Worm (Caenorhabditis elegans) whole organism, L4 larva: ENCODE measurements around the gene C06E7.4.

Experiments used
- D1046.2 ChIP-seq: fragments of 200-800 bp; sonication (Bioruptor generic); IDR thresholded peaks from 2 replicates; pipeline ENCODE4 v1.3.6; 2022; ENCODE audit warnings: missing genetic modification characterization, missing compliant biosample characterization
- F10B5.3 ChIP-seq: sonication (generic microtip); optimal IDR thresholded peaks from 2 replicates; lab custom pipeline; 2016; ENCODE audit warnings: mild to moderate bottlenecking, missing genetic modification characterization, missing compliant biosample characterization
- F37D6.2 ChIP-seq: sonication (generic microtip); optimal IDR thresholded peaks from 2 replicates; lab custom pipeline; 2016; ENCODE audit warnings: mild to moderate bottlenecking, missing genetic modification characterization, missing compliant biosample characterization
- F49E8.2 ChIP-seq: sonication (generic microtip); optimal IDR thresholded peaks from 2 replicates; lab custom pipeline; 2016; ENCODE audit warnings: missing compliant biosample characterization, mild to moderate bottlenecking, missing genetic modification characterization, borderline replicate concordance
- R02D3.7 ChIP-seq: fragments of 150-350 bp; sonication (generic microtip); optimal IDR thresholded peaks from 3 replicates; lab custom pipeline; 2014; ENCODE audit warnings: missing biosample characterization, missing genetic modification characterization
- Y105C5A.15 ChIP-seq: fragments of 200-800 bp; sonication (Bioruptor generic); IDR thresholded peaks from 2 replicates; pipeline ENCODE4 v1.3.6; 2022; ENCODE audit warnings: missing genetic modification characterization, missing compliant biosample characterization
- Y48G9A.11 ChIP-seq: fragments of 200-800 bp; sonication (Bioruptor generic); IDR thresholded peaks from 2 replicates; pipeline ENCODE4 v1.3.6; 2022; ENCODE audit warnings: missing genetic modification reagents, missing genetic modification characterization, missing compliant biosample characterization
- aha-1 ChIP-seq: fragments of 150-350 bp; peaks from one replicate; lab custom pipeline; 2014; ENCODE audit warnings: missing biosample characterization, missing genetic modification characterization
- ceh-28 ChIP-seq: fragments of 150-350 bp; optimal IDR thresholded peaks from 2 replicates; lab custom pipeline; 2014; ENCODE audit warnings: missing biosample characterization, missing genetic modification reagents, missing genetic modification characterization
- ceh-32 ChIP-seq: sonication (generic microtip); optimal IDR thresholded peaks from 2 replicates; lab custom pipeline; 2016; ENCODE audit warnings: mild to moderate bottlenecking, missing genetic modification characterization, missing compliant biosample characterization; ENCODE audit not compliant: poor library complexity
- ceh-62 ChIP-seq: sonication (generic microtip); optimal IDR thresholded peaks from 2 replicates; lab custom pipeline; 2017; ENCODE audit warnings: missing biosample characterization, missing genetic modification characterization
- cey-2 ChIP-seq: sonication (generic microtip); optimal IDR thresholded peaks from 3 replicates; lab custom pipeline; 2017; ENCODE audit warnings: missing genetic modification characterization, mild to moderate bottlenecking, missing compliant biosample characterization, antibody characterized with exemption, borderline replicate concordance; ENCODE audit not compliant: insufficient read depth
- daf-12 ChIP-seq: fragments of 150-350 bp; optimal IDR thresholded peaks from 2 replicates; lab custom pipeline; 2014; ENCODE audit warnings: missing biosample characterization, missing genetic modification reagents, missing genetic modification characterization
- dmd-6 ChIP-seq: fragments of 200-800 bp; sonication (Bioruptor generic); IDR thresholded peaks from 2 replicates; pipeline ENCODE4 v1.3.6; 2022; ENCODE audit warnings: missing genetic modification reagents, missing genetic modification characterization, missing compliant biosample characterization
- dpl-1 ChIP-seq: fragments of 150-350 bp; optimal IDR thresholded peaks from 2 replicates; lab custom pipeline; 2014; ENCODE audit warnings: missing biosample characterization, missing genetic modification reagents, missing genetic modification characterization
- duxl-1 ChIP-seq: sonication (generic microtip); optimal IDR thresholded peaks from 2 replicates; lab custom pipeline; 2016; ENCODE audit warnings: mild to moderate bottlenecking, missing genetic modification characterization, moderate library complexity, missing compliant biosample characterization; ENCODE audit not compliant: poor library complexity
- dve-1 ChIP-seq: sonication (generic microtip); optimal IDR thresholded peaks from 2 replicates; lab custom pipeline; 2017; ENCODE audit warnings: antibody characterized with exemption, mild to moderate bottlenecking, missing genetic modification characterization, missing compliant biosample characterization; ENCODE audit not compliant: insufficient read depth
- fkh-10 ChIP-seq: fragments of 150-350 bp; optimal IDR thresholded peaks from 2 replicates; lab custom pipeline; 2014; ENCODE audit warnings: missing biosample characterization, missing genetic modification reagents, missing genetic modification characterization
- hif-1 ChIP-seq, 2 experiments: sonication (generic microtip); optimal IDR thresholded peaks; 2 replicates each; lab custom pipeline; 2016 to 2017; ENCODE audit warnings: missing compliant biosample characterization in 2 of 2, missing genetic modification characterization in 2 of 2, missing genetic modification reagents in 2 of 2, missing genotype in 2 of 2, mild to moderate bottlenecking in 1 of 2
- lim-7 ChIP-seq: fragments of 200-800 bp; sonication (Bioruptor generic); IDR thresholded peaks from 2 replicates; pipeline ENCODE4 v1.3.6; 2022; ENCODE audit warnings: missing genetic modification characterization, missing compliant biosample characterization
- lin-13 ChIP-seq: fragments of 150-350 bp; optimal IDR thresholded peaks from 2 replicates; lab custom pipeline; 2014; ENCODE audit warnings: missing biosample characterization, missing genetic modification reagents, missing genetic modification characterization
- lin-15B ChIP-seq: fragments of 150-350 bp; sonication (generic microtip); optimal IDR thresholded peaks from 3 replicates; lab custom pipeline; 2014; ENCODE audit warnings: missing biosample characterization, missing genetic modification characterization
- lin-39 ChIP-seq: fragments of 150-350 bp; optimal IDR thresholded peaks from 2 replicates; lab custom pipeline; 2014; ENCODE audit warnings: missing biosample characterization, missing genetic modification reagents, missing genetic modification characterization
- lsy-2 ChIP-seq, 2 experiments: fragments of 150-350 bp in 1 of 2; sonication (generic microtip) in 1 of 2; optimal IDR thresholded peaks; 2 replicates each; lab custom pipeline; 2014 to 2017; ENCODE audit warnings: missing biosample characterization in 2 of 2, missing genetic modification characterization in 2 of 2
- madf-5 ChIP-seq, 2 experiments: fragments of 200-800 bp; sonication (Bioruptor generic); IDR thresholded peaks; 2 replicates each; pipeline ENCODE4 v1.3.6; 2022; ENCODE audit warnings: missing compliant biosample characterization in 2 of 2, missing genetic modification characterization in 2 of 2
- madf-9 ChIP-seq: fragments of 200-800 bp; sonication (Bioruptor generic); conservative IDR thresholded peaks from 2 replicates; pipeline ENCODE4 v1.3.6; 2022; ENCODE audit warnings: missing genetic modification reagents, missing genetic modification characterization, missing compliant biosample characterization
- nhr-237 ChIP-seq: sonication (generic microtip); optimal IDR thresholded peaks from 2 replicates; lab custom pipeline; 2017; ENCODE audit warnings: missing biosample characterization, missing genetic modification characterization
- nhr-48 ChIP-seq: sonication (generic microtip); optimal IDR thresholded peaks from 2 replicates; lab custom pipeline; 2016; ENCODE audit warnings: mild to moderate bottlenecking, missing genetic modification characterization, missing compliant biosample characterization
- nhr-76 ChIP-seq: fragments of 150-350 bp; optimal IDR thresholded peaks from 2 replicates; lab custom pipeline; 2014; ENCODE audit warnings: missing biosample characterization, missing genetic modification characterization
- nhr-77 ChIP-seq: fragments of 150-350 bp; optimal IDR thresholded peaks from 2 replicates; lab custom pipeline; 2014; ENCODE audit warnings: missing biosample characterization, missing genetic modification characterization
- pha-4 ChIP-seq, 2 experiments: fragments of 150-350 bp in 1 of 2; fragments of 200-800 bp in 1 of 2; sonication (Bioruptor generic) in 1 of 2; IDR thresholded peaks in 1 of 2; optimal IDR thresholded peaks in 1 of 2; 2 replicates each; pipeline versions ENCODE4 v1.3.6 to Lab custom; 2014 to 2022; ENCODE audit warnings: missing genetic modification characterization in 2 of 2, missing genetic modification reagents in 2 of 2, missing biosample characterization in 1 of 2, missing compliant biosample characterization in 1 of 2
- php-3 ChIP-seq: fragments of 200-800 bp; sonication (Bioruptor generic); IDR thresholded peaks from 2 replicates; pipeline ENCODE4 v1.3.6; 2022; ENCODE audit warnings: missing genetic modification reagents, missing genetic modification characterization, missing compliant biosample characterization
- set-16 ChIP-seq: fragments of 200-800 bp; sonication (Bioruptor generic); IDR thresholded peaks from 2 replicates; pipeline ENCODE4 v1.3.6; 2022; ENCODE audit warnings: missing genetic modification reagents, missing genetic modification characterization, missing compliant biosample characterization
- snpc-1.2 ChIP-seq: fragments of 200-800 bp; sonication (Bioruptor generic); IDR thresholded peaks from 2 replicates; pipeline ENCODE4 v1.3.6; 2022; ENCODE audit warnings: missing genetic modification reagents, missing genetic modification characterization, missing compliant biosample characterization
- spr-1 ChIP-seq: sonication (generic microtip); optimal IDR thresholded peaks from 2 replicates; lab custom pipeline; 2016; ENCODE audit warnings: mild to moderate bottlenecking, missing genetic modification characterization, missing compliant biosample characterization
- tag-97 ChIP-seq: fragments of 200-800 bp; sonication (Bioruptor generic); IDR thresholded peaks from 2 replicates; pipeline ENCODE4 v1.3.6; 2022; ENCODE audit warnings: missing genetic modification characterization, missing compliant biosample characterization
- unc-62 ChIP-seq, 3 experiments: fragments of 150-350 bp in 1 of 3; sonication (generic microtip); optimal IDR thresholded peaks in 2 of 3; peaks in 1 of 3; 1 replicate in 1 of 3; 2 replicates in 2 of 3; lab custom pipeline; 2014 to 2017; ENCODE audit warnings: missing biosample characterization in 3 of 3, missing genetic modification characterization in 3 of 3, missing genetic modification reagents in 3 of 3, missing genotype in 1 of 3
- zfp-3 ChIP-seq: fragments of 200-800 bp; sonication (Bioruptor generic); conservative IDR thresholded peaks from 2 replicates; pipeline ENCODE4 v1.3.6; 2022; ENCODE audit warnings: missing genetic modification reagents, missing genetic modification characterization, missing compliant biosample characterization
- ztf-7 ChIP-seq: fragments of 150-350 bp; optimal IDR thresholded peaks from 2 replicates; lab custom pipeline; 2014; ENCODE audit warnings: missing biosample characterization, missing genetic modification characterization

The C06E7.4 gene

ce11 chrIV:5846269-5846668 is 13.5 kb downstream of the C06E7.4 start, which contains the start of gene sams-4:
TSS of gene sams-4 (minus strand) at chrIV:5846369.
- TF ChIP-seq madf-5 (GFP tag; IDR thresholded peaks at IDR 0.05; lab: Robert Waterston, UW) = no peak
- TF ChIP-seq ceh-62 (tag; lab: Kevin White, UChicago) = no peak
- no peak for TF ChIP-seq ceh-32 (tag; lab: Kevin White, UChicago)
- TF ChIP-seq F10B5.3 (tag; lab: Kevin White, UChicago) = no peak
- no peak for TF ChIP-seq set-16
- no peak for TF ChIP-seq cey-2 (tag; lab: Kevin White, UChicago)
- no peak for TF ChIP-seq dpl-1 (GFP tag; lab: Kevin White, UChicago)
- TF ChIP-seq dmd-6 (GFP tag; lab: Robert Waterston, UW) = no peak
- TF ChIP-seq lsy-2 (tag; optimal IDR thresholded peaks at IDR 0.05; lab: Kevin White, UChicago) = no peak
- TF ChIP-seq F37D6.2 (tag; lab: Kevin White, UChicago) = no peak
- TF ChIP-seq nhr-76 (tag; lab: Kevin White, UChicago) = no peak
- TF ChIP-seq php-3 (GFP tag; lab: Robert Waterston, UW) = no peak
- no peak for TF ChIP-seq ceh-28 (tag; lab: Kevin White, UChicago)
- no peak for TF ChIP-seq duxl-1 (tag; lab: Kevin White, UChicago)
- TF ChIP-seq ztf-7 = no peak
- TF ChIP-seq Y105C5A.15 = no peak
- TF ChIP-seq madf-9 (GFP tag; lab: Robert Waterston, UW) = no peak
- no peak for TF ChIP-seq dve-1 (tag; lab: Kevin White, UChicago)
- TF ChIP-seq Y48G9A.11 (GFP tag; lab: Robert Waterston, UW) = no peak
- no peak for TF ChIP-seq fkh-10 (GFP tag; lab: Kevin White, UChicago)

ce11 chrIV:5842905-5843304 is 16.9 kb downstream of the C06E7.4 start:
- TF ChIP-seq zfp-3 (GFP tag; lab: Robert Waterston, UW) (no peak), hif-1 (tag; optimal IDR thresholded peaks at IDR 0.05; lab: Kevin White, UChicago) (no peak), tag-97 (no peak), lin-13 (GFP tag; lab: Kevin White, UChicago) (no peak), nhr-237 (no peak), aha-1 (peak; percentile 5), dpl-1 (GFP tag; lab: Kevin White, UChicago) (no peak)

- TF ChIP-seq R02D3.7 (tag; lab: Kevin White, UChicago) (no peak), nhr-77 (tag; lab: Kevin White, UChicago) (no peak), lin-15B (tag; lab: Kevin White, UChicago) (no peak), D1046.2 (no peak)
Measured at ce11 chrIV:5839178-5839577, 20.6 kb downstream of the C06E7.4 start, which contains the start of gene C06E7.2. TSS of gene C06E7.2 (plus strand) at chrIV:5839478.

ce11 chrIV:5834182-5834581 is 25.6 kb downstream of the C06E7.4 start:
- no peak for TF ChIP-seq nhr-48 (tag; lab: Kevin White, UChicago)
- peak in 1 of 2 experiments; percentile 99 for TF ChIP-seq unc-62 (GFP tag; optimal IDR thresholded peaks at IDR 0.05 in 1 of 2; lab: Kevin White, UChicago)
- TF ChIP-seq unc-62 (tag; optimal IDR thresholded peaks at IDR 0.05; lab: Kevin White, UChicago) = no peak
- TF ChIP-seq, all 104 proteins: peak for 1

- no peak for TF ChIP-seq lim-7 (GFP tag; lab: Robert Waterston, UW)
- no peak for TF ChIP-seq unc-62 (GFP tag; optimal IDR thresholded peaks at IDR 0.05 in 1 of 2; lab: Kevin White, UChicago)
- TF ChIP-seq unc-62 (tag; optimal IDR thresholded peaks at IDR 0.05; lab: Kevin White, UChicago) = no peak
- TF ChIP-seq pha-4 (GFP tag; IDR thresholded peaks at IDR 0.05; lab: Robert Waterston, UW) = no peak
- TF ChIP-seq pha-4 (tag; optimal IDR thresholded peaks at IDR 0.05; lab: Kevin White, UChicago) = no peak
- no peak for TF ChIP-seq nhr-77 (tag; lab: Kevin White, UChicago)
- no peak for TF ChIP-seq D1046.2
- no peak for TF ChIP-seq set-16
- TF ChIP-seq hif-1 (tag; optimal IDR thresholded peaks at IDR 0.05; lab: Kevin White, UChicago) = no peak
- TF ChIP-seq F49E8.2 (tag; lab: Kevin White, UChicago) = peak; percentile 30
- no peak for TF ChIP-seq F10B5.3 (tag; lab: Kevin White, UChicago)
- TF ChIP-seq spr-1 (tag; lab: Kevin White, UChicago) = no peak
- TF ChIP-seq madf-9 (GFP tag; lab: Robert Waterston, UW) = no peak
- no peak for TF ChIP-seq daf-12 (tag; lab: Kevin White, UChicago)
- TF ChIP-seq lin-39 = no peak
- TF ChIP-seq snpc-1.2 = peak; percentile 84
- TF ChIP-seq lsy-2 (tag; optimal IDR thresholded peaks at IDR 0.05; lab: Kevin White, UChicago) = no peak
Measured at ce11 chrIV:5832801-5833200, 27.0 kb downstream of the C06E7.4 start.
